Worm (Caenorhabditis elegans) whole organism, young adult: Measurements from ENCODE around the gene pigm-1.

Experiments
- B0019.2 ChIP-seq: fragments of 200-800 bp; sonication (Bioruptor generic); conservative IDR thresholded peaks from 2 replicates; pipeline ENCODE4 v1.3.6; 2022; ENCODE audit warnings: missing genetic modification reagents, missing genetic modification characterization, missing compliant biosample characterization
- B0336.3 ChIP-seq: fragments of 200-800 bp; sonication (Bioruptor generic); IDR thresholded peaks from 2 replicates; pipeline ENCODE4 v1.3.6; 2022; ENCODE audit warnings: missing genetic modification characterization, missing compliant biosample characterization
- C06A6.2 ChIP-seq: fragments of 200-800 bp; sonication (Bioruptor generic); conservative IDR thresholded peaks from 2 replicates; pipeline ENCODE4 v1.3.6; 2022; ENCODE audit warnings: missing genetic modification characterization, missing compliant biosample characterization
- D2030.7 ChIP-seq: fragments of 200-800 bp; sonication (Bioruptor generic); IDR thresholded peaks from 2 replicates; pipeline ENCODE4 v1.3.6; 2022; ENCODE audit warnings: missing genetic modification reagents, missing genetic modification characterization, missing compliant biosample characterization
- F23B12.7 ChIP-seq: sonication (generic microtip); optimal IDR thresholded peaks from 2 replicates; lab custom pipeline; 2017; ENCODE audit warnings: missing genetic modification characterization, mild to moderate bottlenecking, missing compliant biosample characterization, antibody characterized with exemption, moderate library complexity; ENCODE audit not compliant: insufficient read depth
- F39B2.1 ChIP-seq: fragments of 200-800 bp; sonication (Bioruptor generic); IDR thresholded peaks from 2 replicates; pipeline ENCODE4 v1.3.6; 2022; ENCODE audit warnings: missing genetic modification reagents, missing genetic modification characterization, missing compliant biosample characterization
- Y79H2A.3 ChIP-seq: fragments of 200-800 bp; sonication (Bioruptor generic); conservative IDR thresholded peaks from 2 replicates; pipeline ENCODE4 v1.3.6; 2022; ENCODE audit warnings: missing genetic modification reagents, missing genetic modification characterization, missing compliant biosample characterization
- ama-1 ChIP-seq, 3 experiments: fragments of 150-350 bp in 1 of 3; sonication (generic microtip) in 2 of 3; optimal IDR thresholded peaks; 2 replicates each; lab custom pipeline; 2014 to 2018; ENCODE audit warnings: missing biosample characterization in 2 of 3, missing genetic modification characterization in 2 of 3, missing genetic modification reagents in 2 of 3
- aptf-2 ChIP-seq: fragments of 200-800 bp; sonication (Bioruptor generic); conservative IDR thresholded peaks from 2 replicates; pipeline ENCODE4 v1.3.6; 2022; ENCODE audit warnings: missing genetic modification reagents, missing genetic modification characterization, missing compliant biosample characterization
- atf-7 ChIP-seq: sonication (generic microtip); optimal IDR thresholded peaks from 2 replicates; lab custom pipeline; 2017; ENCODE audit warnings: mild to moderate bottlenecking, missing genetic modification characterization, missing compliant biosample characterization
- ccch-3 ChIP-seq: fragments of 200-800 bp; sonication (Bioruptor generic); optimal IDR thresholded peaks from 2 replicates; lab custom pipeline; 2018; ENCODE audit warnings: mild to moderate bottlenecking, missing genetic modification characterization, missing compliant biosample characterization
- ceh-40 ChIP-seq: fragments of 200-800 bp; sonication (Bioruptor generic); IDR thresholded peaks from 2 replicates; pipeline ENCODE4 v1.3.6; 2022; ENCODE audit warnings: missing genetic modification characterization, missing compliant biosample characterization
- ceh-79 ChIP-seq: sonication (generic microtip); optimal IDR thresholded peaks from 2 replicates; lab custom pipeline; 2017; ENCODE audit warnings: mild to moderate bottlenecking, missing genetic modification characterization, missing compliant biosample characterization
- ceh-91 ChIP-seq: fragments of 200-800 bp; sonication (Bioruptor generic); IDR thresholded peaks from 2 replicates; pipeline ENCODE4 v1.3.6; 2022; ENCODE audit warnings: missing genetic modification reagents, missing genetic modification characterization, missing compliant biosample characterization
- chd-7 ChIP-seq: sonication (generic microtip); optimal IDR thresholded peaks from 2 replicates; lab custom pipeline; 2016; ENCODE audit warnings: mild to moderate bottlenecking, missing genetic modification characterization, moderate library complexity, missing compliant biosample characterization
- die-1 ChIP-seq: sonication (generic microtip); optimal IDR thresholded peaks from 2 replicates; lab custom pipeline; 2016; ENCODE audit warnings: missing genotype, mild to moderate bottlenecking, missing genetic modification characterization, missing compliant biosample characterization
- efl-1 ChIP-seq: fragments of 150-350 bp; optimal IDR thresholded peaks from 2 replicates; lab custom pipeline; 2014; ENCODE audit warnings: missing biosample characterization, missing genetic modification reagents, missing genetic modification characterization
- egl-18 ChIP-seq: fragments of 200-800 bp; sonication (Bioruptor generic); IDR thresholded peaks from 2 replicates; pipeline ENCODE4 v1.3.6; 2022; ENCODE audit warnings: missing genetic modification reagents, missing genetic modification characterization, missing compliant biosample characterization
- egl-44 ChIP-seq: fragments of 200-800 bp; sonication (Bioruptor generic); IDR thresholded peaks from 2 replicates; pipeline ENCODE4 v1.3.6; 2022; ENCODE audit warnings: missing genetic modification reagents, missing genetic modification characterization, missing compliant biosample characterization
- egrh-3 ChIP-seq: fragments of 200-800 bp; sonication (Bioruptor generic); IDR thresholded peaks from 2 replicates; pipeline ENCODE4 v1.3.6; 2022; ENCODE audit warnings: missing genetic modification reagents, missing genetic modification characterization, missing compliant biosample characterization
- hlh-12 ChIP-seq: sonication (generic microtip); optimal IDR thresholded peaks from 2 replicates; lab custom pipeline; 2016; ENCODE audit warnings: missing genetic modification characterization, missing compliant biosample characterization
- hmg-1.2 ChIP-seq: fragments of 200-800 bp; sonication (Bioruptor generic); IDR thresholded peaks from 2 replicates; pipeline ENCODE4 v1.3.6; 2022; ENCODE audit warnings: missing genetic modification reagents, missing genetic modification characterization, missing compliant biosample characterization
- hmg-20 ChIP-seq: fragments of 200-800 bp; sonication (Bioruptor generic); IDR thresholded peaks from 2 replicates; pipeline ENCODE4 v1.3.6; 2022; ENCODE audit warnings: missing genetic modification reagents, missing genetic modification characterization, missing compliant biosample characterization
- hsf-1 ChIP-seq: fragments of 200-800 bp; sonication (Bioruptor generic); IDR thresholded peaks from 2 replicates; pipeline ENCODE4 v1.3.6; 2022; ENCODE audit warnings: missing genetic modification reagents, missing genetic modification characterization, missing compliant biosample characterization
- let-607 ChIP-seq, 2 experiments: fragments of 200-800 bp in 1 of 2; sonication (Bioruptor generic) in 1 of 2; sonication (generic microtip) in 1 of 2; optimal IDR thresholded peaks; 2 replicates each; lab custom pipeline; 2016 to 2018; ENCODE audit warnings: mild to moderate bottlenecking in 2 of 2, missing compliant biosample characterization in 2 of 2, missing genetic modification characterization in 2 of 2, moderate library complexity in 2 of 2, missing genotype in 1 of 2
- lin-35 ChIP-seq, 3 experiments: fragments of 150-350 bp in 2 of 3; sonication (generic microtip) in 1 of 3; optimal IDR thresholded peaks; 2 replicates each; lab custom pipeline; 2014 to 2018; ENCODE audit warnings: missing biosample characterization in 3 of 3, missing genetic modification characterization in 3 of 3, missing genetic modification reagents in 3 of 3
- lin-40 ChIP-seq: sonication (generic microtip); optimal IDR thresholded peaks from 2 replicates; lab custom pipeline; 2016; ENCODE audit warnings: missing genetic modification characterization, mild to moderate bottlenecking, missing compliant biosample characterization, missing genotype, missing genetic modification reagents
- lin-54 ChIP-seq: fragments of 200-800 bp; sonication (Bioruptor generic); optimal IDR thresholded peaks from 2 replicates; lab custom pipeline; 2018; ENCODE audit warnings: mild to moderate bottlenecking, missing genetic modification characterization, missing compliant biosample characterization
- lir-1 ChIP-seq: fragments of 200-800 bp; sonication (Bioruptor generic); conservative IDR thresholded peaks from 2 replicates; pipeline ENCODE4 v1.3.6; 2022; ENCODE audit warnings: missing genetic modification reagents, missing genetic modification characterization, missing compliant biosample characterization
- lsl-1 ChIP-seq: fragments of 200-800 bp; sonication (Bioruptor generic); optimal IDR thresholded peaks from 2 replicates; lab custom pipeline; 2018; ENCODE audit warnings: mild to moderate bottlenecking, missing genetic modification characterization, moderate library complexity, missing compliant biosample characterization
- madf-8 ChIP-seq: fragments of 200-800 bp; sonication (Bioruptor generic); conservative IDR thresholded peaks from 2 replicates; pipeline ENCODE4 v1.3.6; 2022; ENCODE audit warnings: missing genetic modification reagents, missing genetic modification characterization, missing compliant biosample characterization
- nfyb-1 ChIP-seq: fragments of 200-800 bp; sonication (Bioruptor generic); IDR thresholded peaks from 2 replicates; pipeline ENCODE4 v1.3.6; 2022; ENCODE audit warnings: missing genetic modification reagents, missing genetic modification characterization, missing compliant biosample characterization
- nhr-179 ChIP-seq: sonication (generic microtip); optimal IDR thresholded peaks from 2 replicates; lab custom pipeline; 2016; ENCODE audit warnings: mild to moderate bottlenecking, missing genetic modification characterization, missing compliant biosample characterization
- nhr-27 ChIP-seq: fragments of 200-800 bp; sonication (Bioruptor generic); optimal IDR thresholded peaks from 2 replicates; lab custom pipeline; 2018; ENCODE audit warnings: mild to moderate bottlenecking, missing genetic modification characterization, moderate library complexity, missing compliant biosample characterization
- nhr-90 ChIP-seq: sonication (generic microtip); optimal IDR thresholded peaks from 2 replicates; lab custom pipeline; 2016; ENCODE audit warnings: missing genotype, mild to moderate bottlenecking, missing genetic modification characterization, missing compliant biosample characterization
- pbrm-1 ChIP-seq: fragments of 200-800 bp; sonication (Bioruptor generic); IDR thresholded peaks from 2 replicates; pipeline ENCODE4 v1.3.6; 2022; ENCODE audit warnings: missing genetic modification reagents, missing genetic modification characterization, missing compliant biosample characterization
- pha-4 ChIP-seq: fragments of 150-350 bp; sonication (generic microtip); optimal IDR thresholded peaks from 2 replicates; lab custom pipeline; 2014; ENCODE audit warnings: missing biosample characterization, missing genetic modification reagents, missing genetic modification characterization
- rec-8 ChIP-seq, 2 experiments: sonication (generic microtip); optimal IDR thresholded peaks; 2 replicates each; lab custom pipeline; 2016; ENCODE audit warnings: mild to moderate bottlenecking in 2 of 2, missing genetic modification characterization in 2 of 2, missing genetic modification reagents in 2 of 2, missing genotype in 2 of 2, missing biosample characterization in 1 of 2, missing compliant biosample characterization in 1 of 2, moderate library complexity in 1 of 2
- sdz-38 ChIP-seq: sonication (generic microtip); optimal IDR thresholded peaks from 2 replicates; lab custom pipeline; 2016; ENCODE audit warnings: missing genotype, missing genetic modification characterization, missing compliant biosample characterization
- sea-2 ChIP-seq: fragments of 200-800 bp; sonication (Bioruptor generic); IDR thresholded peaks from 2 replicates; pipeline ENCODE4 v1.3.6; 2022; ENCODE audit warnings: missing genetic modification characterization, missing compliant biosample characterization
- snpc-3.4 ChIP-seq: sonication (generic microtip); optimal IDR thresholded peaks from 2 replicates; lab custom pipeline; 2017; ENCODE audit warnings: missing genetic modification characterization, mild to moderate bottlenecking, missing compliant biosample characterization, antibody characterized with exemption, moderate library complexity, missing genotype, missing genetic modification reagents
- snpc-4 ChIP-seq, 5 experiments: fragments of 150-350 bp in 1 of 5; sonication (generic microtip) in 4 of 5; optimal IDR thresholded peaks; 2 replicates each; lab custom pipeline; 2014 to 2018; ENCODE audit warnings: missing genetic modification characterization in 5 of 5, missing biosample characterization in 3 of 5, antibody characterized with exemption in 2 of 5, mild to moderate bottlenecking in 2 of 5, missing compliant biosample characterization in 2 of 5, missing genotype in 2 of 5, moderate library complexity in 2 of 5, missing genetic modification reagents in 1 of 5
- tbx-9 ChIP-seq: sonication (generic microtip); optimal IDR thresholded peaks from 2 replicates; lab custom pipeline; 2016; ENCODE audit warnings: borderline replicate concordance, missing genetic modification characterization, inconsistent platforms, missing compliant biosample characterization
- unc-130 ChIP-seq: sonication (generic microtip); optimal IDR thresholded peaks from 2 replicates; lab custom pipeline; 2016; ENCODE audit warnings: missing genetic modification reagents, missing genetic modification characterization, missing compliant biosample characterization
- ztf-25 ChIP-seq: fragments of 200-800 bp; sonication (Bioruptor generic); IDR thresholded peaks from 2 replicates; pipeline ENCODE4 v1.3.6; 2022; ENCODE audit warnings: missing genetic modification reagents, missing genetic modification characterization, missing compliant biosample characterization
- ztf-28 ChIP-seq: fragments of 200-800 bp; sonication (Bioruptor generic); IDR thresholded peaks from 2 replicates; pipeline ENCODE4 v1.3.6; 2022; ENCODE audit warnings: missing genetic modification reagents, missing genetic modification characterization, missing compliant biosample characterization

The pigm-1 gene

DNA sequence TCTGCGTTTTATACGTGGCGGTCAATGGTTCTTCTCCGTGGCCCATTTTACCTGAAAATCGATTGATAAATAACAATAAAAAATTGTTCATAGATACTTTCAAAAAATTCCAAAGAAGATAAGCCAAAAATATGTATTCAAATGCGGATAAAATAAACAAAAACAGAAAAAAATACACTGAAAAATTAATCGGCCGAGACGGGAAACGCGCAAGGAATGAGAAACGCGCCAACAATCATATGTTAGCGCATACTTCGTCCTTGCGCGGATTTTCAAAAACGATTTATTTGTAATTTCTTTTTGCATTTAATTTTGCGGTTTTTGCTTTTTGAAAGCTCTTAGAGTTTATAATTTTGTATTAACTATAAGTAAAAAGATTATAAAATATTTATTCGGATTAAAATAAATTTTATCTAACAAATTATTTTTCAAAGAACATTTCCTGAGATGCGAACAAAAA, 2.6 kb upstream of the pigm-1 start, which contains the start of gene nduf-11 (continued):
- peak; percentile 81 for TF ChIP-seq ama-1 (optimal IDR thresholded peaks at IDR 0.05; lab: Kevin White, UChicago)
- TF ChIP-seq ama-1 (GFP tag; optimal IDR thresholded peaks at IDR 0.05; lab: Kevin White, UChicago), result peak in 1 of 2 experiments; percentile 19
- no peak for TF ChIP-seq ccch-3
- TF ChIP-seq tbx-9 (tag; lab: Kevin White, UChicago), result no peak
- peak; percentile 84 for TF ChIP-seq efl-1 (GFP tag; lab: Kevin White, UChicago)
- TF ChIP-seq snpc-4 (GFP tag; optimal IDR thresholded peaks at IDR 0.05; lab: Kevin White, UChicago), result no peak
- peak; percentile 32 to 70 (median 51) for TF ChIP-seq snpc-4 (tag; optimal IDR thresholded peaks at IDR 0.05; lab: Kevin White, UChicago)
- peak; percentile 74 for TF ChIP-seq F23B12.7 (tag; lab: Kevin White, UChicago)
- peak; percentile 51; the same call in 1 of the 2 replicates for TF ChIP-seq madf-8
- peak in 1 of 2 experiments; percentile 28 for TF ChIP-seq let-607 (tag; optimal IDR thresholded peaks at IDR 0.05; lab: Kevin White, UChicago)
- TF ChIP-seq lin-40 (tag; lab: Kevin White, UChicago), result peak; percentile 75
- no peak for TF ChIP-seq atf-7 (tag; lab: Kevin White, UChicago)
- TF ChIP-seq nhr-27 (tag; lab: Kevin White, UChicago), result no peak
- no peak for TF ChIP-seq nhr-90 (tag; lab: Kevin White, UChicago)
- TF ChIP-seq B0336.3 (GFP tag; lab: Robert Waterston, UW), result peak; percentile 85
- TF ChIP-seq lsl-1 (GFP tag; lab: Kevin White, UChicago), result peak; percentile 72
- no peak for TF ChIP-seq egl-18 (GFP tag; lab: Robert Waterston, UW)
- TF ChIP-seq hmg-20, result 0 out of 2 replicates have a peak, but pooled peaks have one; percentile 31
- no peak for TF ChIP-seq chd-7 (tag; lab: Kevin White, UChicago)
- no peak for TF ChIP-seq F39B2.1 (GFP tag; lab: Robert Waterston, UW)
- peak; percentile 60; the same call in 1 of the 2 replicates for TF ChIP-seq C06A6.2 (GFP tag; lab: Robert Waterston, UW)
- no peak for TF ChIP-seq aptf-2 (GFP tag; lab: Robert Waterston, UW)
- no peak for TF ChIP-seq rec-8 (tag; optimal IDR thresholded peaks at IDR 0.05; lab: Kevin White, UChicago)
- TF ChIP-seq lin-35 (GFP tag; optimal IDR thresholded peaks at IDR 0.05; lab: Kevin White, UChicago), result peak in 2 of 3 experiments; percentile 82 to 91
- TF ChIP-seq egrh-3 (GFP tag; lab: Robert Waterston, UW), result no peak
- no peak for TF ChIP-seq nhr-179 (tag; lab: Kevin White, UChicago)
- TF ChIP-seq pbrm-1, result peak; percentile 71; the same call in 1 of the 2 replicates
- peak; percentile 79 for TF ChIP-seq nfyb-1 (GFP tag; lab: Robert Waterston, UW)
- no peak for TF ChIP-seq hlh-12
- TF ChIP-seq ceh-79, result no peak
- TF ChIP-seq egl-44 (GFP tag; lab: Robert Waterston, UW), result no peak
- no peak for TF ChIP-seq sdz-38 (tag; lab: Kevin White, UChicago)
- no peak for TF ChIP-seq ztf-28
- TF ChIP-seq sea-2, result no peak
- peak; percentile 52; the same call in 1 of the 2 replicates for TF ChIP-seq ceh-91 (GFP tag; lab: Robert Waterston, UW)
- peak; percentile 57; the same call in 1 of the 2 replicates for TF ChIP-seq hsf-1 (GFP tag; lab: Robert Waterston, UW)
- TF ChIP-seq unc-130 (GFP tag; lab: Kevin White, UChicago), result no peak
- no peak for TF ChIP-seq pha-4 (tag; lab: Kevin White, UChicago)
- no peak for TF ChIP-seq ztf-25 (GFP tag; lab: Robert Waterston, UW)
- peak; percentile 96 for TF ChIP-seq lin-54 (GFP tag; lab: Kevin White, UChicago)
- TF ChIP-seq die-1 (tag; lab: Kevin White, UChicago), result no peak
- TF ChIP-seq Y79H2A.3, result no peak
- TF ChIP-seq B0019.2, result no peak
- peak; percentile 53 for TF ChIP-seq hmg-1.2 (GFP tag; lab: Robert Waterston, UW)
- no peak for TF ChIP-seq ceh-40 (GFP tag; lab: Robert Waterston, UW)
- peak; percentile 23 for TF ChIP-seq snpc-3.4 (tag; lab: Kevin White, UChicago)
- TF ChIP-seq lir-1 (GFP tag; lab: Robert Waterston, UW), result 0 out of 2 replicates have a peak, but pooled peaks have one; percentile 46
- TF ChIP-seq D2030.7 (GFP tag; lab: Robert Waterston, UW), result 0 out of 2 replicates have a peak, but pooled peaks have one; percentile 23
